Worm (Caenorhabditis elegans) whole organism, L3 larva: ENCODE results near the gene srh-184.

Experiments used
- lin-39 ChIP-seq: fragments of 150-350 bp; optimal IDR thresholded peaks from 2 replicates; lab custom pipeline; 2018; ENCODE audit warnings: missing biosample characterization, missing genetic modification reagents, missing genetic modification characterization
- nhr-28 ChIP-seq: fragments of 150-350 bp; optimal IDR thresholded peaks from 2 replicates; lab custom pipeline; 2014; ENCODE audit warnings: missing biosample characterization, missing genetic modification characterization
- nhr-77 ChIP-seq: fragments of 150-350 bp; optimal IDR thresholded peaks from 2 replicates; lab custom pipeline; 2014; ENCODE audit warnings: missing biosample characterization, missing genetic modification characterization

DNA sequence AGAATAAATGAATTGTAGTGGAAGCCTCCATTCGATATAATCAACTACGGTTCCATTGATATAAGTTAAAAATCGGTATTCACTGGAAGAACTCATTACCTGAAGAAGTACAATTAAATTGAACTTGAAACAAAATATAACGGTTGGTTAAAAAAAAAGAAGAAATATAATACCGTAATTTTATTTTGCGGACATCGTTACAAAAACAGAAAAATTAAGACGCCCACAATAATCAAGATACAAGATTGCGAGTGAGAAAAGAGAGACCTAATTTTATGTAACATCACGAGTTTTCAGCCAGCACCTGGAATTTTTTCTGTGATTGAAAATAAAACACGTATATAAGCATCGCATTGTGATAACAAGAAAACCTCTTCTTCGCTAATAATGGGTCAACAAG is 35.3 kb downstream of the srh-184 start, which contains the start of gene sre-6:
- no peak for TF ChIP-seq lin-39 (tag; lab: Kevin White, UChicago)
- TF ChIP-seq nhr-28 (tag; lab: Kevin White, UChicago), result no peak
- no peak for TF ChIP-seq nhr-77 (tag; lab: Kevin White, UChicago)
